Fruit fly (Drosophila melanogaster): ENCODE results near the gene CG3226.

Gene CG3226

dm6 chrX:6656626-6657558 lies 2.8 kb upstream of the CG3226 start (continued):
- TF ChIP-seq Sox14 (GFP tag; optimal IDR thresholded peaks at IDR 0.05) (no peak), Sox102F (GFP tag; optimal IDR thresholded peaks at IDR 0.05) (peak; percentile 48), spab (GFP tag; optimal IDR thresholded peaks at IDR 0.05) (no peak), achi (GFP tag; optimal IDR thresholded peaks at IDR 0.05) (peak; percentile 13), CG6163 (GFP tag; IDR thresholded peaks at IDR 0.05) (0 out of 3 replicates have a peak, but pooled peaks have one; percentile 30), fd59A (GFP tag; optimal IDR thresholded peaks at IDR 0.05) (no peak), CG7368 (GFP tag; optimal IDR thresholded peaks at IDR 0.05) (no peak), CG3032 (tag; optimal IDR thresholded peaks at IDR 0.05) (peak; percentile 44), pdm3 (GFP tag; optimal IDR thresholded peaks at IDR 0.05) (peak; percentile 34), Sox15 (GFP tag; optimal IDR thresholded peaks at IDR 0.05) (no peak), topi (GFP tag; optimal IDR thresholded peaks at IDR 0.05) (peak; percentile 40), OdsH (GFP tag; optimal IDR thresholded peaks at IDR 0.05) (peak; percentile 41), Blimp-1 (GFP tag; optimal IDR thresholded peaks at IDR 0.05) (peak; percentile 87), CG32006 (GFP tag; optimal IDR thresholded peaks at IDR 0.05) (peak; percentile 38), Eip78C (GFP tag) (peak; percentile 78), esn (GFP tag; optimal IDR thresholded peaks at IDR 0.05) (peak; percentile 12), CG4318 (GFP tag; optimal IDR thresholded peaks at IDR 0.05) (no peak), cyc (GFP tag; optimal IDR thresholded peaks at IDR 0.05) (no peak), CG31627 (GFP tag; optimal IDR thresholded peaks at IDR 0.05) (no peak), Met (GFP tag; optimal IDR thresholded peaks at IDR 0.05) (peak; percentile 31), CG10631 (GFP tag; optimal IDR thresholded peaks at IDR 0.05) (no peak)

- TF ChIP-seq CG9139 (GFP tag; optimal IDR thresholded peaks at IDR 0.05) = peak; percentile 65
- TF ChIP-seq Met (GFP tag; optimal IDR thresholded peaks at IDR 0.05) = peak; percentile 93
- peak; percentile 77 to 88 for TF ChIP-seq ss (GFP tag; optimal IDR thresholded peaks at IDR 0.05)
- peak; percentile 92 for TF ChIP-seq CG6276 (GFP tag; optimal IDR thresholded peaks at IDR 0.05)
- peak; percentile 84 for TF ChIP-seq Ets96B (tag; optimal IDR thresholded peaks at IDR 0.05)
- TF ChIP-seq OdsH (GFP tag; optimal IDR thresholded peaks at IDR 0.05) = peak; percentile 93
- TF ChIP-seq CG11762 (GFP tag; optimal IDR thresholded peaks at IDR 0.05; ENCODE audit: insufficient read depth) = peak; percentile 89
- peak; percentile 91 for TF ChIP-seq Sox14 (GFP tag; optimal IDR thresholded peaks at IDR 0.05)
- TF ChIP-seq achi (GFP tag; optimal IDR thresholded peaks at IDR 0.05) = peak; percentile 89
- peak; percentile 96 for TF ChIP-seq topi (GFP tag; optimal IDR thresholded peaks at IDR 0.05)
- TF ChIP-seq CG3032 (tag; optimal IDR thresholded peaks at IDR 0.05) = peak; percentile 84
- peak; percentile 96 for TF ChIP-seq svp (GFP tag)
- peak; percentile 95 for TF ChIP-seq esn (GFP tag; optimal IDR thresholded peaks at IDR 0.05)
- peak; percentile 97 for TF ChIP-seq Eip78C (GFP tag)
- peak; percentile 92 for TF ChIP-seq Smox (GFP tag; optimal IDR thresholded peaks at IDR 0.05)
- TF ChIP-seq Hr4 (GFP tag; optimal IDR thresholded peaks at IDR 0.05) = peak; percentile 96
- peak; percentile 85 for TF ChIP-seq CG7368 (GFP tag; optimal IDR thresholded peaks at IDR 0.05)
- peak; percentile 91 for TF ChIP-seq CG10669 (GFP tag; optimal IDR thresholded peaks at IDR 0.05)
- peak; percentile 96 for TF ChIP-seq CG32006 (GFP tag; optimal IDR thresholded peaks at IDR 0.05)
- no peak for TF ChIP-seq Hr38 (GFP tag; optimal IDR thresholded peaks at IDR 0.05)
- TF ChIP-seq dsx (GFP tag; optimal IDR thresholded peaks at IDR 0.05; ENCODE audit: poor library complexity, severe bottlenecking) = peak; percentile 85
- TF ChIP-seq CG11902 (GFP tag; optimal IDR thresholded peaks at IDR 0.05) = peak; percentile 88
- peak; percentile 86 for TF ChIP-seq Blimp-1 (GFP tag; optimal IDR thresholded peaks at IDR 0.05)
- TF ChIP-seq Lpt (GFP tag; optimal IDR thresholded peaks at IDR 0.05) = peak; percentile 85
- peak; percentile 73 to 91 for TF ChIP-seq salr (GFP tag; optimal IDR thresholded peaks at IDR 0.05)
- peak; percentile 82 for TF ChIP-seq Gug (GFP tag; IDR thresholded peaks at IDR 0.05)
- TF ChIP-seq CG10631 (GFP tag; optimal IDR thresholded peaks at IDR 0.05) = peak; percentile 89
- peak; percentile 89 for TF ChIP-seq CG8319 (GFP tag; optimal IDR thresholded peaks at IDR 0.05)
- peak; percentile 93 for TF ChIP-seq lz (GFP tag; optimal IDR thresholded peaks at IDR 0.05)
- peak; percentile 92 for TF ChIP-seq CG3919 (GFP tag; optimal IDR thresholded peaks at IDR 0.05)
- peak; percentile 92 for TF ChIP-seq CG4318 (GFP tag; optimal IDR thresholded peaks at IDR 0.05)
- TF ChIP-seq fd59A (GFP tag; optimal IDR thresholded peaks at IDR 0.05) = peak; percentile 80
- peak; percentile 87 for TF ChIP-seq CG6808 (GFP tag; optimal IDR thresholded peaks at IDR 0.05)
- peak; percentile 93 for TF ChIP-seq CG8119 (GFP tag; IDR thresholded peaks at IDR 0.05)
- peak; percentile 91 for TF ChIP-seq CG6792 (GFP tag; optimal IDR thresholded peaks at IDR 0.05)
- peak; percentile 94 for TF ChIP-seq cyc (GFP tag; optimal IDR thresholded peaks at IDR 0.05)
- TF ChIP-seq fkh (GFP tag; optimal IDR thresholded peaks at IDR 0.05) = peak; percentile 55
- peak; percentile 84 for TF ChIP-seq CG1621 (tag; optimal IDR thresholded peaks at IDR 0.05)
Measured at dm6 chrX:6656023-6656594, 2.1 kb upstream of the CG3226 start.
